Worm (Caenorhabditis elegans): ENCODE measurements around the gene ragc-1.

- TF ChIP-seq nhr-237 (tag; optimal IDR thresholded peaks at IDR 0.05): no peak
- no peak for TF ChIP-seq R02D3.7 (tag; optimal IDR thresholded peaks at IDR 0.05)
Measured at ce11 chrIV:11571374-11571839, 33.3 kb downstream of the ragc-1 start.

Data from whole organism, L3 larva.